Worm (Caenorhabditis elegans) whole organism, L1 larva: Measurements from ENCODE around the gene Y45F10B.12.

ENCODE experiments used
- ama-1 ChIP-seq: fragments of 150-350 bp; optimal IDR thresholded peaks from 2 replicates; lab custom pipeline; 2014
- ces-1 ChIP-seq: fragments of 150-350 bp; optimal IDR thresholded peaks from 2 replicates; lab custom pipeline; 2014; ENCODE audit warnings: missing biosample characterization, missing genetic modification reagents, missing genetic modification characterization
- zag-1 ChIP-seq: fragments of 150-350 bp; optimal IDR thresholded peaks from 2 replicates; lab custom pipeline; 2014; ENCODE audit warnings: missing biosample characterization, missing genetic modification characterization

DNA sequence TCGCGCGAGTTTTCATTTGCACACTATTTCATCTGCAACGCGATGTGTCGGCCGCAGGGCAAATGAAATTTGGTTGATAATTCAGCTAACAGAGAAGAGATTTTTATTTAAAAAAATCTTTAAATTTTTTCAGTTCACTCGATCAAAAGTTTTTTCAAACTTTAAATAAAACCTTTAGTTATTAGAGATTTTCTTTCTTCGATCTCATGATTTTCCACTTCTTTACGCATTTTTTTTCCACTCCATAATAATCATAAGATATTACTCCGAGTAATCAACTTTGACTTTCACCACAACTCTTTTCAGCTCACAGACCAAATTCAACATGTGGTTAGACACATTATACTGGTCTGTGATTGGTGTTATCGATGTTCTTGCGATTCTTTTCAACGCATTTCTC, 12.5 kb upstream of the Y45F10B.12 start, which contains the start of gene srd-10:
- TF ChIP-seq ces-1 (GFP tag; lab: Kevin White, UChicago) (no peak), zag-1 (no peak), ama-1 (no peak)
